Worm (Caenorhabditis elegans): ENCODE data around the gene srh-38.

The srh-38 gene

ce11 chrV:2922594-2922993 lies at the start of gene srh-38:
TSS of gene srh-38 (minus strand) at chrV:2922694.
- TF ChIP-seq nhr-120 (GFP tag; IDR thresholded peaks at IDR 0.05) (no peak), ama-1 (optimal IDR thresholded peaks at IDR 0.05) (no peak), ama-1 (GFP tag; optimal IDR thresholded peaks at IDR 0.05) (no peak), cebp-1 (GFP tag; IDR thresholded peaks at IDR 0.05) (no peak), cebp-1 (tag; optimal IDR thresholded peaks at IDR 0.05) (no peak), ztf-28 (GFP tag; IDR thresholded peaks at IDR 0.05) (no peak)

ce11 chrV:2971307-2971999 lies 49.0 kb upstream of the srh-38 start, which contains the start of gene srw-129:
TSS of gene srw-129 (plus strand) at chrV:2971949.
- TF ChIP-seq rpc-1 (optimal IDR thresholded peaks at IDR 0.05) = no peak
- peak; percentile 22 for TF ChIP-seq rpc-1 (tag; optimal IDR thresholded peaks at IDR 0.05)
- TF ChIP-seq snpc-1.1 (tag; optimal IDR thresholded peaks at IDR 0.05; ENCODE audit: insufficient read depth) = peak; percentile 84
- TF ChIP-seq snpc-4 (GFP tag; optimal IDR thresholded peaks at IDR 0.05) = no peak
- TF ChIP-seq snpc-4 (tag; optimal IDR thresholded peaks at IDR 0.05) = peak in 3 of 4 experiments; percentile 51 to 95 (median 91)
- TF ChIP-seq xnd-1 (tag; optimal IDR thresholded peaks at IDR 0.05) = no peak

- TF ChIP-seq lir-1 (GFP tag; conservative IDR thresholded peaks at IDR 0.05) (no peak), madf-10 (tag; optimal IDR thresholded peaks at IDR 0.05) (no peak), snpc-1.3 (tag; optimal IDR thresholded peaks at IDR 0.05; ENCODE audit: insufficient read depth) (no peak), nfya-1 (tag; optimal IDR thresholded peaks at IDR 0.05; ENCODE audit: borderline replicate concordance, insufficient read depth) (no peak), attf-3 (GFP tag; conservative IDR thresholded peaks at IDR 0.05) (no peak), zim-3 (tag; optimal IDR thresholded peaks at IDR 0.05) (no peak), tbx-9 (tag; optimal IDR thresholded peaks at IDR 0.05; ENCODE audit: borderline replicate concordance) (no peak), tlf-1 (GFP tag; optimal IDR thresholded peaks at IDR 0.05) (no peak), gei-17 (GFP tag; optimal IDR thresholded peaks at IDR 0.05) (no peak), sptf-2 (GFP tag; optimal IDR thresholded peaks at IDR 0.05) (no peak), F23B12.7 (tag; optimal IDR thresholded peaks at IDR 0.05; ENCODE audit: insufficient read depth) (no peak), zfh-2 (GFP tag; conservative IDR thresholded peaks at IDR 0.05) (no peak)
Observed at ce11 chrV:2964786-2965185, 42.3 kb upstream of the srh-38 start, which contains the start of gene srh-88. TSS of gene srh-88 (minus strand) at chrV:2964886.

- no peak for TF ChIP-seq F10E7.11 (tag; optimal IDR thresholded peaks at IDR 0.05)
- TF ChIP-seq ceh-79 (tag; optimal IDR thresholded peaks at IDR 0.05) = no peak
- TF ChIP-seq ceh-100 (GFP tag; IDR thresholded peaks at IDR 0.05) = no peak
- no peak for TF ChIP-seq Y67H2A.10 (GFP tag; conservative IDR thresholded peaks at IDR 0.05)
- no peak for TF ChIP-seq hsf-1 (GFP tag; IDR thresholded peaks at IDR 0.05)
- no peak for TF ChIP-seq egl-44 (GFP tag; IDR thresholded peaks at IDR 0.05)
- TF ChIP-seq lsy-27 (tag; optimal IDR thresholded peaks at IDR 0.05; ENCODE audit: borderline replicate concordance, insufficient read depth) = no peak
- TF ChIP-seq snpc-3.4 (tag; optimal IDR thresholded peaks at IDR 0.05) = no peak
- no peak for TF ChIP-seq snpc-1.3 (tag; optimal IDR thresholded peaks at IDR 0.05; ENCODE audit: insufficient read depth)
- no peak for TF ChIP-seq mel-28 (tag; optimal IDR thresholded peaks at IDR 0.05; ENCODE audit: borderline replicate concordance)
- no peak for TF ChIP-seq bed-1 (GFP tag; IDR thresholded peaks at IDR 0.05)
- no peak for TF ChIP-seq madf-10 (tag; optimal IDR thresholded peaks at IDR 0.05)
- TF ChIP-seq ZK185.1 (tag; optimal IDR thresholded peaks at IDR 0.05; ENCODE audit: poor library complexity, severe bottlenecking) = no peak
- no peak for TF ChIP-seq madf-6 (GFP tag; IDR thresholded peaks at IDR 0.05)
- TF ChIP-seq dpff-1 (tag; optimal IDR thresholded peaks at IDR 0.05) = no peak
- TF ChIP-seq lin-35 (GFP tag; optimal IDR thresholded peaks at IDR 0.05) = no peak
- no peak for TF ChIP-seq xnd-1 (tag; optimal IDR thresholded peaks at IDR 0.05)
- TF ChIP-seq B0035.1 (tag; optimal IDR thresholded peaks at IDR 0.05) = no peak
Observed at ce11 chrV:2962960-2963359, 40.5 kb upstream of the srh-38 start, which contains the start of gene srw-138. TSS of gene srw-138 (minus strand) at chrV:2963060.
